Worm (Caenorhabditis elegans): ENCODE results near the gene nhr-189.
A peak's percentile ranks its signal among the peaks of the same experiment; 100 is the strongest.

Gene nhr-189

DNA sequence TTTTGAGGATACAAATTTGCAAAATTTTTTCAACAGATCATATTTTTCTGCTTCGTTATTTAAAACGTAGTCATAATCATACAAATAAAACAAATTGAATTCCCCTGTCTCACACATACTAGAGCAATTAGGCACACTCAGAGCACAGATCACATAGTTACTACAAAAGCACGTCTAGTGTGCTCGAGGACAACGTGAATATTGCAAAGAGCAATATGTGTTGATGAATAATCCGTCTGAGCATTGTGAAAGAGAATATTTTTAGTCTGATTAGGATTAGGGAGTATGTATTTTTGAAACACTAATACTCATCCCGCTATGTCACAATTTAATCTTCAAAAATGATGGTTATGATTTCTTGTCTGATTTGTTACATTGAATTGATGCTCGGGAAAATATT is 17.2 kb upstream of the nhr-189 start:
- TF ChIP-seq pax-3 (tag; optimal IDR thresholded peaks at IDR 0.05) (peak; percentile 14), hpl-2 (GFP tag; optimal IDR thresholded peaks at IDR 0.05) (no peak), ceh-63 (GFP tag; optimal IDR thresholded peaks at IDR 0.05) (no peak), dsc-1 (tag; optimal IDR thresholded peaks at IDR 0.05) (peak; percentile 85), nhr-47 (tag; optimal IDR thresholded peaks at IDR 0.05) (peak; percentile 13), nhr-71 (tag; optimal IDR thresholded peaks at IDR 0.05) (peak; percentile 5), fkh-8 (tag; optimal IDR thresholded peaks at IDR 0.05) (peak; percentile 75)

DNA sequence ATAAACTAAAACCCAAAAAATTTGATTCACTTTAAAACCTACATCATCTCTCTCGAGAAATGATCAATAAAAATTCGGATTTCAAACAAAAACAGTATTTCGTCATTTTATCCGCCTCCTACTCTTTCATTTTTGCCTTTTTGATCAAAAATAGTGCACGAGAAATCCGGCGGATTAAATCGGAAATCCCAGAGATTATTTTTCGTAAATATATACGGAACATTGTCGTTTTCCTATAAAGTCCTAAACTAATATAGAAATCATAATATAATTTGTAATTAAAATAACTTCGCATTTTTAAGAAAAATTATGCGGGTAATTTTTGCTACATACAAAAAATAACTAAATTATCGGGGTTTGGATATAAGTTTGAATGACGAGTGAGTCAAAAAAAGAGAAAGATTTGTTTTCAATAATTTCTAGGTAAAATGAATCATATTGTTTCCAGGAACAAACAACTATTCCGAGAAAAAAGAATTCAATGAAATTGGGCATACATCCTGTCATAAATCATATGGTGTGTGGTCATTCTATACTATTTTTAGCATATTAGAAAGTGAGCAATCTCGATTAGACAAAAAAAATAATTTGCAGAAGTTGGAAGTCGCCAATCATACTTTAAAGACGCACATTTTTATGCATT is 14.2 kb upstream of the nhr-189 start, which contains the start of gene nhr-158:
Gene nhr-158 (minus strand): TSS at position 51 of the 643 bp plus-strand sequence.
- TF ChIP-seq swsn-7 (tag; optimal IDR thresholded peaks at IDR 0.05) (peak; percentile 18), dsc-1 (tag; optimal IDR thresholded peaks at IDR 0.05) (peak; percentile 94), nhr-11 (tag; optimal IDR thresholded peaks at IDR 0.05) (peak; percentile 48), pax-3 (tag; optimal IDR thresholded peaks at IDR 0.05) (peak; percentile 36), lin-14 (GFP tag; optimal IDR thresholded peaks at IDR 0.05) (peak; percentile 43), lsy-2 (tag; optimal IDR thresholded peaks at IDR 0.05) (peak in 1 of 2 experiments; percentile 45), fkh-8 (tag; optimal IDR thresholded peaks at IDR 0.05) (peak; percentile 90), tlp-1 (tag; optimal IDR thresholded peaks at IDR 0.05) (no peak), F16B12.6 (tag; optimal IDR thresholded peaks at IDR 0.05) (no peak), alr-1 (tag; optimal IDR thresholded peaks at IDR 0.05; ENCODE audit: borderline replicate concordance) (no peak), nhr-20 (tag; optimal IDR thresholded peaks at IDR 0.05) (peak; percentile 32), mab-9 (GFP tag; IDR thresholded peaks at IDR 0.05) (no peak), fkh-4 (tag; optimal IDR thresholded peaks at IDR 0.05; ENCODE audit: borderline replicate concordance) (peak; percentile 18), fos-1 (tag; optimal IDR thresholded peaks at IDR 0.05) (peak; percentile 61), nhr-47 (tag; optimal IDR thresholded peaks at IDR 0.05) (peak; percentile 86), sox-4 (tag; optimal IDR thresholded peaks at IDR 0.05) (peak; percentile 37), hlh-4 (tag; optimal IDR thresholded peaks at IDR 0.05) (no peak), nhr-71 (tag; optimal IDR thresholded peaks at IDR 0.05) (peak; percentile 83)

- TF ChIP-seq nhr-11 (tag; optimal IDR thresholded peaks at IDR 0.05) (peak; percentile 76), unc-130 (tag; optimal IDR thresholded peaks at IDR 0.05) (no peak), hlh-4 (tag; optimal IDR thresholded peaks at IDR 0.05) (peak; percentile 65), nhr-71 (tag; optimal IDR thresholded peaks at IDR 0.05) (peak; percentile 91), irx-1 (tag; optimal IDR thresholded peaks at IDR 0.05) (peak; percentile 22), fos-1 (tag; optimal IDR thresholded peaks at IDR 0.05) (peak; percentile 70), pax-3 (tag; optimal IDR thresholded peaks at IDR 0.05) (peak; percentile 72), nhr-47 (tag; optimal IDR thresholded peaks at IDR 0.05) (peak; percentile 90), tlp-1 (tag; optimal IDR thresholded peaks at IDR 0.05) (no peak), lsy-2 (tag; optimal IDR thresholded peaks at IDR 0.05) (peak in 1 of 2 experiments; percentile 53), fkh-8 (tag; optimal IDR thresholded peaks at IDR 0.05) (peak; percentile 99), swsn-7 (tag; optimal IDR thresholded peaks at IDR 0.05) (peak; percentile 63), sox-4 (tag; optimal IDR thresholded peaks at IDR 0.05) (peak; percentile 89), mef-2 (tag; optimal IDR thresholded peaks at IDR 0.05) (peak; percentile 48), lin-14 (GFP tag; optimal IDR thresholded peaks at IDR 0.05) (peak; percentile 37), ztf-4 (tag; optimal IDR thresholded peaks at IDR 0.05) (peak; percentile 63), dpl-1 (GFP tag; optimal IDR thresholded peaks at IDR 0.05) (no peak), fkh-4 (tag; optimal IDR thresholded peaks at IDR 0.05; ENCODE audit: borderline replicate concordance) (peak; percentile 18), xbp-1 (tag; optimal IDR thresholded peaks at IDR 0.05) (peak; percentile 18), ceh-8 (GFP tag; optimal IDR thresholded peaks at IDR 0.05) (peak; percentile 10), egl-13 (tag; optimal IDR thresholded peaks at IDR 0.05) (no peak), mep-1 (tag; optimal IDR thresholded peaks at IDR 0.05) (peak; percentile 8), dsc-1 (tag; optimal IDR thresholded peaks at IDR 0.05) (peak; percentile 98), F16B12.6 (tag; optimal IDR thresholded peaks at IDR 0.05) (no peak), nhr-20 (tag; optimal IDR thresholded peaks at IDR 0.05) (peak; percentile 62)
These were observed 10.3 kb upstream of the nhr-189 start for ce11 chrV:3870359-3870758.

- TF ChIP-seq fkh-8 (tag; optimal IDR thresholded peaks at IDR 0.05) (peak; percentile 47), nhr-19 (GFP tag; conservative IDR thresholded peaks at IDR 0.05) (no peak)
These were observed 8.9 kb upstream of the nhr-189 start, which contains the start of gene nhr-157 for ce11 chrV:3868905-3869304. TSS of gene nhr-157 (minus strand) at chrV:3869005.

DNA sequence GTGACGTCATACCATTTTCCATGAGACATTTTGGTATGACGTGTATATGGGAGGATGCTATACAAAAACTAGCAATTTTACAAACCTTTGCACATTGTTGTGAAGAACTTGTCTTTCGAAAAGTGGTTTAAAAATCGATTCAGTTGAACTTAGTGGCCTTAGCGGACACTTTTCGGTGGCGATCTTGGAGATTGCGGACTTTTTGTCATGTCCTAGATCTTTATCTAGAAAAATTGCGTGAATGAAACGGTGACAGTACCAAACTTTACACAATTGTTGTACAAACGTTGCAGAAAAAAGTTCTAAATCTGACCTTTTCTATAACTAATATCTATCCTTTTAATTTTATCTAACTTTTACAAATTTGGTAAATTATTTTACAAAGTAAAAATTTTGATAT is 5.2 kb upstream of the nhr-189 start:
- no peak for TF ChIP-seq irx-1 (tag; optimal IDR thresholded peaks at IDR 0.05)
